Fruit fly (Drosophila melanogaster) whole organism, embryonic: Measurements from ENCODE around the gene CG13893.
A peak's percentile ranks its signal among the peaks of the same experiment; 100 is the strongest.

Experiments used
- Bdp1 ChIP-seq: fragments of 200-800 bp; sonication (Bioruptor generic); optimal IDR thresholded peaks from 3 replicates; lab custom pipeline; 2016; ENCODE audit warnings: missing biosample characterization, missing genetic modification characterization
- BtbVII ChIP-seq: fragments of 200-800 bp; sonication (Bioruptor generic); optimal IDR thresholded peaks from 3 replicates; lab custom pipeline; 2017; ENCODE audit warnings: missing biosample characterization, mild to moderate bottlenecking, missing genetic modification characterization
- CG13894 ChIP-seq: fragments of 200-800 bp; sonication (Bioruptor generic); optimal IDR thresholded peaks from 3 replicates; lab custom pipeline; 2018; ENCODE audit warnings: missing biosample characterization, mild to moderate bottlenecking, missing genetic modification characterization, moderate library complexity
- CG14014 ChIP-seq: fragments of 200-800 bp; sonication (Bioruptor generic); IDR thresholded peaks from 2 replicates; pipeline ENCODE4 v1.3.6; 2022; ENCODE audit warnings: missing biosample characterization, missing genetic modification characterization
- CG14965 ChIP-seq: fragments of 200-800 bp; sonication (Bioruptor generic); optimal IDR thresholded peaks from 2 replicates; lab custom pipeline; 2016; ENCODE audit warnings: missing biosample characterization, missing genetic modification characterization, borderline replicate concordance
- CG16863 ChIP-seq: fragments of 200-800 bp; sonication (Bioruptor generic); optimal IDR thresholded peaks from 3 replicates; lab custom pipeline; 2016; ENCODE audit warnings: missing biosample characterization, missing genetic modification characterization
- CG1792 ChIP-seq: fragments of 200-800 bp; sonication (Bioruptor generic); optimal IDR thresholded peaks from 2 replicates; lab custom pipeline; 2016; ENCODE audit warnings: missing biosample characterization, missing genetic modification characterization
- CG18619 ChIP-seq: fragments of 200-800 bp; sonication (Bioruptor generic); optimal IDR thresholded peaks from 3 replicates; lab custom pipeline; 2017; ENCODE audit warnings: missing biosample characterization, mild to moderate bottlenecking, missing genetic modification characterization
- CG31388 ChIP-seq: fragments of 200-800 bp; sonication (Bioruptor generic); optimal IDR thresholded peaks from 2 replicates; lab custom pipeline; 2016; ENCODE audit warnings: missing biosample characterization, missing genetic modification characterization
- CG3407 ChIP-seq: fragments of 200-800 bp; sonication (Bioruptor generic); optimal IDR thresholded peaks from 2 replicates; lab custom pipeline; 2018; ENCODE audit warnings: missing biosample characterization, mild to moderate bottlenecking, missing genetic modification characterization
- CG3726 ChIP-seq: fragments of 200-800 bp; sonication (Bioruptor generic); IDR thresholded peaks from 3 replicates; pipeline ENCODE4, ENCODE4 v1.3.6; 2022; ENCODE audit warnings: missing biosample characterization, missing genetic modification characterization
- CG6813 ChIP-seq: fragments of 200-800 bp; sonication (Bioruptor generic); optimal IDR thresholded peaks from 2 replicates; lab custom pipeline; 2017; ENCODE audit warnings: missing biosample characterization, missing genetic modification characterization, mild to moderate bottlenecking, moderate library complexity, missing genetic modification reagents
- CG6854 ChIP-seq: fragments of 200-800 bp; sonication (Bioruptor generic); optimal IDR thresholded peaks from 3 replicates; lab custom pipeline; 2017; ENCODE audit warnings: missing biosample characterization, mild to moderate bottlenecking, missing genetic modification characterization
- CG8281 ChIP-seq: fragments of 200-800 bp; sonication (Bioruptor generic); optimal IDR thresholded peaks from 2 replicates; lab custom pipeline; 2018; ENCODE audit warnings: missing biosample characterization, mild to moderate bottlenecking, missing genetic modification characterization, moderate library complexity
- CrebB ChIP-seq: fragments of 200-800 bp; sonication (Bioruptor generic); optimal IDR thresholded peaks from 3 replicates; lab custom pipeline; 2018; ENCODE audit warnings: missing biosample characterization, mild to moderate bottlenecking, missing genetic modification characterization
- Doc2 ChIP-seq: fragments of 200-800 bp; sonication (Bioruptor generic); IDR thresholded peaks from 2 replicates; pipeline ENCODE4 v1.3.6; 2022; ENCODE audit warnings: missing biosample characterization, missing genetic modification characterization
- Ets97D ChIP-seq: fragments of 200-800 bp; sonication (Bioruptor generic); optimal IDR thresholded peaks from 3 replicates; lab custom pipeline; 2016; ENCODE audit warnings: missing biosample characterization, missing genetic modification characterization
- Fer1 ChIP-seq: fragments of 200-800 bp; sonication (Bioruptor generic); optimal IDR thresholded peaks from 2 replicates; lab custom pipeline; 2017; ENCODE audit warnings: missing biosample characterization, mild to moderate bottlenecking, missing genetic modification characterization
- Hey ChIP-seq: fragments of 200-800 bp; sonication (Bioruptor generic); optimal IDR thresholded peaks from 3 replicates; lab custom pipeline; 2018; ENCODE audit warnings: missing biosample characterization, mild to moderate bottlenecking, missing genetic modification characterization
- Hr78 ChIP-seq, 2 experiments: fragments of 200-800 bp in 1 of 2; fragments of >200 bp in 1 of 2; sonication (Bioruptor generic) in 1 of 2; optimal IDR thresholded peaks; 2 replicates each; lab custom pipeline; 2017 to 2019; ENCODE audit warnings: missing biosample characterization in 2 of 2, missing genetic modification characterization in 2 of 2, mild to moderate bottlenecking in 1 of 2, moderate library complexity in 1 of 2
- Jarid2 ChIP-seq: fragments of 200-800 bp; sonication (Bioruptor generic); optimal IDR thresholded peaks from 3 replicates; lab custom pipeline; 2017; ENCODE audit warnings: mild to moderate bottlenecking, missing biosample characterization, missing genetic modification reagents, missing genetic modification characterization
- Mad ChIP-seq: fragments of 200-800 bp; sonication (Bioruptor generic); optimal IDR thresholded peaks from 2 replicates; lab custom pipeline; 2016; ENCODE audit warnings: missing biosample characterization, missing genetic modification characterization
- Med ChIP-seq: fragments of 200-800 bp; sonication (Bioruptor generic); peaks from one replicate; lab custom pipeline; 2016; ENCODE audit warnings: missing biosample characterization, missing genetic modification characterization, mild to moderate bottlenecking, inconsistent platforms, moderate library complexity
- Mes4 ChIP-seq: fragments of 200-800 bp; sonication (Bioruptor generic); optimal IDR thresholded peaks from 2 replicates; lab custom pipeline; 2016; ENCODE audit warnings: missing biosample characterization, missing genetic modification characterization
- Oli ChIP-seq: fragments of 200-800 bp; sonication (Bioruptor generic); optimal IDR thresholded peaks from 2 replicates; lab custom pipeline; 2018; ENCODE audit warnings: missing biosample characterization, mild to moderate bottlenecking, missing genetic modification characterization, moderate library complexity
- Optix ChIP-seq: fragments of 200-800 bp; sonication (Bioruptor generic); IDR thresholded peaks from 3 replicates; pipeline ENCODE4 v1.3.6; 2022; ENCODE audit warnings: missing biosample characterization, missing genetic modification characterization
- Pdp1 ChIP-seq, 2 experiments: fragments of 200-800 bp; sonication (Bioruptor generic); optimal IDR thresholded peaks; 3 replicates each; lab custom pipeline; 2016; ENCODE audit warnings: missing biosample characterization in 2 of 2, missing genetic modification characterization in 2 of 2, mild to moderate bottlenecking in 1 of 2, moderate library complexity in 1 of 2
- Side ChIP-seq: fragments of 200-800 bp; sonication (Bioruptor generic); optimal IDR thresholded peaks from 2 replicates; lab custom pipeline; 2016; ENCODE audit warnings: missing biosample characterization, missing genetic modification characterization
- Vsx1 ChIP-seq: fragments of 200-800 bp; sonication (Bioruptor generic); optimal IDR thresholded peaks from 2 replicates; lab custom pipeline; 2017; ENCODE audit warnings: missing biosample characterization, mild to moderate bottlenecking, missing genetic modification characterization, missing genetic modification reagents
- abd-A ChIP-seq: fragments of 200-800 bp; sonication (Bioruptor generic); optimal IDR thresholded peaks from 3 replicates; lab custom pipeline; 2019; ENCODE audit warnings: missing biosample characterization, mild to moderate bottlenecking, missing genetic modification characterization, moderate library complexity
- chinmo ChIP-seq: fragments of 200-800 bp; sonication (Bioruptor generic); IDR thresholded peaks from 4 replicates; pipeline ENCODE4 v1.3.6; 2022; ENCODE audit warnings: missing biosample characterization, missing genetic modification characterization; ENCODE audit not compliant: partially characterized antibody
- chm ChIP-seq: fragments of 200-800 bp; sonication (Bioruptor generic); IDR thresholded peaks from 2 replicates; pipeline ENCODE4 v1.3.6; 2022; ENCODE audit warnings: missing biosample characterization, missing genetic modification characterization
- dpn ChIP-seq, 2 experiments: fragments of 200-800 bp; sonication (Bioruptor generic); optimal IDR thresholded peaks; 3 replicates each; lab custom pipeline; 2016; ENCODE audit warnings: missing biosample characterization in 2 of 2, missing genetic modification characterization in 2 of 2
- gce ChIP-seq: fragments of 200-800 bp; sonication (Bioruptor generic); IDR thresholded peaks from 3 replicates; pipeline ENCODE4 v1.3.6; 2022; ENCODE audit warnings: missing biosample characterization, missing genetic modification characterization
- jing ChIP-seq: fragments of 200-800 bp; sonication (Bioruptor generic); optimal IDR thresholded peaks from 2 replicates; lab custom pipeline; 2018; ENCODE audit warnings: missing biosample characterization, mild to moderate bottlenecking, missing genetic modification characterization
- kni ChIP-seq: fragments of 200-800 bp; sonication (Bioruptor generic); optimal IDR thresholded peaks from 3 replicates; lab custom pipeline; 2017; ENCODE audit warnings: mild to moderate bottlenecking, missing biosample characterization, missing genetic modification reagents, missing genetic modification characterization
- mam ChIP-seq: fragments of 200-800 bp; sonication (Bioruptor generic); optimal IDR thresholded peaks from 3 replicates; lab custom pipeline; 2016; ENCODE audit warnings: missing biosample characterization, missing genetic modification characterization
- pfk ChIP-seq: fragments of 200-800 bp; sonication (Bioruptor generic); optimal IDR thresholded peaks from 2 replicates; lab custom pipeline; 2018; ENCODE audit warnings: missing biosample characterization, mild to moderate bottlenecking, missing genetic modification characterization, moderate library complexity
- ranshi ChIP-seq: fragments of 200-800 bp; sonication (Bioruptor generic); IDR thresholded peaks from 2 replicates; pipeline ENCODE4 v1.3.6; 2022; ENCODE audit warnings: missing biosample characterization, missing genetic modification characterization
- sqz ChIP-seq: fragments of 200-800 bp; sonication (Bioruptor generic); optimal IDR thresholded peaks from 3 replicates; lab custom pipeline; 2018; ENCODE audit warnings: missing biosample characterization, mild to moderate bottlenecking, missing genetic modification characterization
- sr ChIP-seq: fragments of 200-800 bp; sonication (Bioruptor generic); IDR thresholded peaks from 3 replicates; pipeline ENCODE4 v1.3.6; 2022; ENCODE audit warnings: missing biosample characterization, missing genetic modification characterization
- tgo ChIP-seq: fragments of 200-800 bp; sonication (Bioruptor generic); IDR thresholded peaks from 3 replicates; pipeline ENCODE4 v1.3.6; 2022; ENCODE audit warnings: missing biosample characterization, missing genetic modification characterization
- trem ChIP-seq: fragments of 200-800 bp; optimal IDR thresholded peaks from 3 replicates; lab custom pipeline; 2019; ENCODE audit warnings: missing biosample characterization, mild to moderate bottlenecking, missing genetic modification characterization, moderate library complexity
- tup ChIP-seq: fragments of 200-800 bp; sonication (Bioruptor generic); optimal IDR thresholded peaks from 2 replicates; lab custom pipeline; 2016; ENCODE audit warnings: missing biosample characterization, mild to moderate bottlenecking, missing genetic modification characterization, moderate library complexity
- tx ChIP-seq: fragments of 200-800 bp; sonication (Bioruptor generic); optimal IDR thresholded peaks from 2 replicates; lab custom pipeline; 2016; ENCODE audit warnings: missing biosample characterization, missing genetic modification characterization
- vnd ChIP-seq: fragments of 200-800 bp; sonication (Bioruptor generic); IDR thresholded peaks from 3 replicates; pipeline ENCODE4 v1.3.6; 2022; ENCODE audit warnings: missing biosample characterization, missing genetic modification characterization; ENCODE audit not compliant: partially characterized antibody
- wek ChIP-seq: fragments of 200-800 bp; sonication (Bioruptor generic); optimal IDR thresholded peaks from 3 replicates; lab custom pipeline; 2018; ENCODE audit warnings: missing biosample characterization, mild to moderate bottlenecking, missing genetic modification characterization, moderate library complexity

The CG13893 gene

dm6 chr3L:642865-643738, 39.3 kb upstream of the CG13893 start (continued):
- TF ChIP-seq Hr78 (GFP tag; optimal IDR thresholded peaks at IDR 0.05; lab: Kevin White, UChicago) (peak in 1 of 2 experiments; percentile 98), Vsx1 (peak; percentile 45), jing (GFP tag; lab: Kevin White, UChicago) (no peak), CG3407 (peak; percentile 45), CG14014 (GFP tag; lab: Robert Waterston, UW) (peak; percentile 13; the same call in 1 of the 2 replicates), sqz (peak; percentile 34), CG6854 (GFP tag; lab: Kevin White, UChicago) (no peak), Doc2 (no peak), Oli (tag; lab: Kevin White, UChicago) (no peak), Fer1 (no peak), vnd (GFP tag; lab: Robert Waterston, UW) (no peak), dpn (GFP tag; optimal IDR thresholded peaks at IDR 0.05; lab: Kevin White, UChicago) (no peak), CG3726 (GFP tag; lab: Robert Waterston, UW) (0 out of 3 replicates have a peak, but pooled peaks have one; percentile 31), BtbVII (GFP tag; lab: Kevin White, UChicago) (peak; percentile 51), kni (GFP tag; lab: Kevin White, UChicago) (peak; percentile 94), CG16863 (GFP tag; lab: Kevin White, UChicago) (peak; percentile 20), Mad (GFP tag; lab: Kevin White, UChicago) (peak; percentile 31), gce (GFP tag; lab: Robert Waterston, UW) (peak; percentile 4; the same call in 1 of the 3 replicates), Med (peak; percentile 79), CG31388 (GFP tag; lab: Kevin White, UChicago) (no peak), CG14965 (GFP tag; lab: Kevin White, UChicago) (peak; percentile 22), chinmo (GFP tag; lab: Robert Waterston, UW) (peak; percentile 70; the same call in 1 of the 4 replicates), CG13894 (tag; lab: Kevin White, UChicago) (peak; percentile 17), pfk (GFP tag; lab: Kevin White, UChicago) (peak; percentile 7), Hey (tag; lab: Kevin White, UChicago) (peak; percentile 52), Optix (GFP tag; lab: Robert Waterston, UW) (0 out of 3 replicates have a peak, but pooled peaks have one; percentile 39), abd-A (tag; lab: Kevin White, UChicago) (peak; percentile 54), Side (GFP tag; lab: Kevin White, UChicago) (peak; percentile 35), Jarid2 (GFP tag; lab: Kevin White, UChicago) (no peak), Bdp1 (GFP tag; lab: Kevin White, UChicago) (peak; percentile 25), CG18619 (peak; percentile 27), tx (GFP tag; lab: Kevin White, UChicago) (no peak), CG1792 (GFP tag; lab: Kevin White, UChicago) (no peak), Ets97D (GFP tag; lab: Kevin White, UChicago) (no peak), sr (GFP tag; lab: Robert Waterston, UW) (peak; percentile 33; the same call in 1 of the 3 replicates), tup (GFP tag; lab: Kevin White, UChicago) (peak; percentile 19), ranshi (GFP tag; lab: Robert Waterston, UW) (no peak), Mes4 (peak; percentile 19), tgo (GFP tag; lab: Robert Waterston, UW) (no peak), Pdp1 (GFP tag; optimal IDR thresholded peaks at IDR 0.05; lab: Kevin White, UChicago) (peak in 1 of 2 experiments; percentile 96), trem (tag; lab: Kevin White, UChicago) (no peak), chm (GFP tag; lab: Robert Waterston, UW) (no peak), wek (GFP tag; lab: Kevin White, UChicago) (peak; percentile 53), CrebB (peak; percentile 70), mam (GFP tag; lab: Kevin White, UChicago) (no peak), CG8281 (tag; lab: Kevin White, UChicago) (no peak), CG6813 (GFP tag; lab: Kevin White, UChicago) (peak; percentile 66)
